Worm (Caenorhabditis elegans): ENCODE measurements around the gene zmp-1.

zmp-1 gene

ce11 chrIII:5959049-5959448 lies 26.3 kb upstream of the zmp-1 start:
- TF ChIP-seq mep-1 (tag; optimal IDR thresholded peaks at IDR 0.05): no peak
- no peak for TF ChIP-seq lsy-2 (tag; optimal IDR thresholded peaks at IDR 0.05)
- TF ChIP-seq ham-2 (GFP tag; optimal IDR thresholded peaks at IDR 0.05): peak; percentile 49
- TF ChIP-seq ceh-39 (tag; optimal IDR thresholded peaks at IDR 0.05): peak; percentile 63
- TF ChIP-seq ces-1 (GFP tag; optimal IDR thresholded peaks at IDR 0.05): no peak
- no peak for TF ChIP-seq unc-62 (GFP tag; optimal IDR thresholded peaks at IDR 0.05)
- TF ChIP-seq snpc-4 (tag; optimal IDR thresholded peaks at IDR 0.05): no peak
- no peak for TF ChIP-seq tbx-8 (GFP tag; optimal IDR thresholded peaks at IDR 0.05)
- TF ChIP-seq nhr-12 (tag; optimal IDR thresholded peaks at IDR 0.05): no peak
- TF ChIP-seq nhr-28 (tag; optimal IDR thresholded peaks at IDR 0.05): no peak
- no peak for TF ChIP-seq pha-4 (tag; optimal IDR thresholded peaks at IDR 0.05)
- no peak for TF ChIP-seq cnd-1 (tag; optimal IDR thresholded peaks at IDR 0.05)
- TF ChIP-seq ceh-43 (GFP tag; optimal IDR thresholded peaks at IDR 0.05): no peak
- no peak for TF ChIP-seq mls-2 (tag; optimal IDR thresholded peaks at IDR 0.05)
- TF ChIP-seq flh-1 (GFP tag; optimal IDR thresholded peaks at IDR 0.05): no peak
- no peak for TF ChIP-seq ztf-11 (tag; optimal IDR thresholded peaks at IDR 0.05)
- no peak for TF ChIP-seq M03D4.4 (tag; optimal IDR thresholded peaks at IDR 0.05)
- TF ChIP-seq nhr-2 (tag; optimal IDR thresholded peaks at IDR 0.05): no peak

- TF ChIP-seq nhr-237 (tag; optimal IDR thresholded peaks at IDR 0.05) (no peak), mls-2 (tag; optimal IDR thresholded peaks at IDR 0.05) (peak; percentile 22), mep-1 (tag; optimal IDR thresholded peaks at IDR 0.05) (peak; percentile 10), ces-1 (GFP tag; optimal IDR thresholded peaks at IDR 0.05) (peak; percentile 9), ceh-39 (tag; optimal IDR thresholded peaks at IDR 0.05) (peak; percentile 100)
These were observed 25.6 kb upstream of the zmp-1 start, which contains the start of the genes nono-1 and nop-1 for ce11 chrIII:5958172-5958886. Gene nono-1, minus strand, starts transcription at chrIII:5958246. Gene nop-1, plus strand, starts transcription at chrIII:5958722.

ce11 chrIII:5953913-5954290 lies 21.1 kb upstream of the zmp-1 start:
- TF ChIP-seq nhr-237 (tag; optimal IDR thresholded peaks at IDR 0.05) (no peak), ztf-11 (tag; optimal IDR thresholded peaks at IDR 0.05) (no peak), mep-1 (tag; optimal IDR thresholded peaks at IDR 0.05) (no peak), lin-13 (tag; optimal IDR thresholded peaks at IDR 0.05) (no peak), hlh-1 (tag; optimal IDR thresholded peaks at IDR 0.05) (no peak), flh-1 (GFP tag; optimal IDR thresholded peaks at IDR 0.05) (no peak), unc-62 (GFP tag; optimal IDR thresholded peaks at IDR 0.05) (no peak), tbx-8 (GFP tag; optimal IDR thresholded peaks at IDR 0.05) (no peak), elt-3 (tag; optimal IDR thresholded peaks at IDR 0.05) (no peak), nhr-76 (tag; optimal IDR thresholded peaks at IDR 0.05) (no peak), ceh-43 (GFP tag; optimal IDR thresholded peaks at IDR 0.05) (no peak), nhr-2 (tag; optimal IDR thresholded peaks at IDR 0.05) (no peak), pha-4 (tag; optimal IDR thresholded peaks at IDR 0.05) (no peak), nhr-12 (tag; optimal IDR thresholded peaks at IDR 0.05) (no peak), blmp-1 (tag; optimal IDR thresholded peaks at IDR 0.05) (no peak), ceh-39 (tag; optimal IDR thresholded peaks at IDR 0.05) (no peak), unc-39 (tag; optimal IDR thresholded peaks at IDR 0.05) (no peak), lsy-2 (tag; optimal IDR thresholded peaks at IDR 0.05) (no peak), drap-1 (GFP tag; optimal IDR thresholded peaks at IDR 0.05) (no peak)

- no peak for TF ChIP-seq nhr-237 (tag; optimal IDR thresholded peaks at IDR 0.05)
- no peak for TF ChIP-seq tbx-8 (GFP tag; optimal IDR thresholded peaks at IDR 0.05)
- TF ChIP-seq unc-120 (tag; optimal IDR thresholded peaks at IDR 0.05; ENCODE audit: poor library complexity, severe bottlenecking): no peak
- no peak for TF ChIP-seq M03D4.4 (tag; optimal IDR thresholded peaks at IDR 0.05)
- no peak for TF ChIP-seq flh-1 (GFP tag; optimal IDR thresholded peaks at IDR 0.05)
- TF ChIP-seq lin-32 (GFP tag; optimal IDR thresholded peaks at IDR 0.05): no peak
- TF ChIP-seq zip-8 (tag; optimal IDR thresholded peaks at IDR 0.05): no peak
- no peak for TF ChIP-seq ceh-83 (GFP tag; optimal IDR thresholded peaks at IDR 0.05)
- TF ChIP-seq lin-13 (tag; optimal IDR thresholded peaks at IDR 0.05): no peak
- no peak for TF ChIP-seq ztf-11 (tag; optimal IDR thresholded peaks at IDR 0.05)
- no peak for TF ChIP-seq nhr-12 (tag; optimal IDR thresholded peaks at IDR 0.05)
- no peak for TF ChIP-seq unc-62 (GFP tag; optimal IDR thresholded peaks at IDR 0.05)
- TF ChIP-seq ceh-39 (tag; optimal IDR thresholded peaks at IDR 0.05): no peak
- no peak for TF ChIP-seq ceh-43 (GFP tag; optimal IDR thresholded peaks at IDR 0.05)
- no peak for TF ChIP-seq pha-4 (tag; optimal IDR thresholded peaks at IDR 0.05)
- no peak for TF ChIP-seq drap-1 (GFP tag; optimal IDR thresholded peaks at IDR 0.05)
- no peak for TF ChIP-seq sem-2 (GFP tag; optimal IDR thresholded peaks at IDR 0.05)
These were observed 20.5 kb upstream of the zmp-1 start for ce11 chrIII:5953041-5953912.

Measured in whole organism, mixed stage, embryonic.